Fruit fly (Drosophila melanogaster): ENCODE measurements around the gene cnc.

Gene cnc

dm6 chr3R:23215434-23215730 is 11.1 kb downstream of the cnc start:
- TF ChIP-seq CG9139 (GFP tag; optimal IDR thresholded peaks at IDR 0.05) (no peak), svp (GFP tag) (peak; percentile 75), Gug (GFP tag; IDR thresholded peaks at IDR 0.05) (no peak), Eip78C (GFP tag) (peak; percentile 32)

- TF ChIP-seq CG11762 (GFP tag; optimal IDR thresholded peaks at IDR 0.05; ENCODE audit: insufficient read depth) (no peak), Sox14 (GFP tag; optimal IDR thresholded peaks at IDR 0.05) (no peak), pdm3 (GFP tag; optimal IDR thresholded peaks at IDR 0.05) (no peak), CG6792 (GFP tag; optimal IDR thresholded peaks at IDR 0.05) (no peak), Eip78C (GFP tag) (peak; percentile 50), CG1621 (tag; optimal IDR thresholded peaks at IDR 0.05) (no peak), CG8632 (GFP tag; optimal IDR thresholded peaks at IDR 0.05) (no peak), CG15336 (GFP tag; IDR thresholded peaks at IDR 0.05) (peak; percentile 39; the same call in 1 of the 2 replicates), svp (GFP tag) (no peak), Eip93F (GFP tag; optimal IDR thresholded peaks at IDR 0.05) (no peak), spab (GFP tag; optimal IDR thresholded peaks at IDR 0.05) (no peak), CG11902 (GFP tag; optimal IDR thresholded peaks at IDR 0.05) (no peak), net (GFP tag; optimal IDR thresholded peaks at IDR 0.05) (no peak), CG3919 (GFP tag; optimal IDR thresholded peaks at IDR 0.05) (peak; percentile 27), Smox (GFP tag; optimal IDR thresholded peaks at IDR 0.05) (peak; percentile 23), Hr4 (GFP tag; optimal IDR thresholded peaks at IDR 0.05) (peak; percentile 5), ss (GFP tag; optimal IDR thresholded peaks at IDR 0.05) (peak; percentile 4 to 30), fd59A (GFP tag; optimal IDR thresholded peaks at IDR 0.05) (no peak), Eip75B (GFP tag; optimal IDR thresholded peaks at IDR 0.05) (no peak), dsx (GFP tag; optimal IDR thresholded peaks at IDR 0.05; ENCODE audit: poor library complexity, severe bottlenecking) (peak; percentile 21), achi (GFP tag; optimal IDR thresholded peaks at IDR 0.05) (no peak), Sox102F (GFP tag; optimal IDR thresholded peaks at IDR 0.05) (peak; percentile 29), Met (GFP tag; optimal IDR thresholded peaks at IDR 0.05) (no peak), CG6163 (GFP tag; IDR thresholded peaks at IDR 0.05) (peak; percentile 77; the same call in 2 of the 3 replicates), eg (GFP tag; IDR thresholded peaks at IDR 0.05) (peak; percentile 60; the same call in 2 of the 3 replicates), OdsH (GFP tag; optimal IDR thresholded peaks at IDR 0.05) (no peak), topi (GFP tag; optimal IDR thresholded peaks at IDR 0.05) (peak; percentile 27), vri (GFP tag; optimal IDR thresholded peaks at IDR 0.05) (peak; percentile 82), CG7368 (GFP tag; optimal IDR thresholded peaks at IDR 0.05) (no peak), Hr39 (GFP tag; optimal IDR thresholded peaks at IDR 0.05) (no peak), CG8319 (GFP tag; optimal IDR thresholded peaks at IDR 0.05) (no peak), CG6808 (GFP tag; optimal IDR thresholded peaks at IDR 0.05) (peak; percentile 17), fkh (GFP tag; optimal IDR thresholded peaks at IDR 0.05) (no peak), CG4318 (GFP tag; optimal IDR thresholded peaks at IDR 0.05) (no peak), CG10631 (GFP tag; optimal IDR thresholded peaks at IDR 0.05) (no peak), CG10669 (GFP tag; optimal IDR thresholded peaks at IDR 0.05) (no peak), esn (GFP tag; optimal IDR thresholded peaks at IDR 0.05) (peak; percentile 26), CG8119 (GFP tag; IDR thresholded peaks at IDR 0.05) (peak; percentile 64; the same call in 2 of the 3 replicates), Blimp-1 (GFP tag; optimal IDR thresholded peaks at IDR 0.05) (peak; percentile 35), Gug (GFP tag; IDR thresholded peaks at IDR 0.05) (no peak), acj6 (GFP tag; optimal IDR thresholded peaks at IDR 0.05) (no peak), Ets21C (GFP tag; optimal IDR thresholded peaks at IDR 0.05) (no peak), salr (GFP tag; optimal IDR thresholded peaks at IDR 0.05) (no peak), CG6854 (GFP tag; optimal IDR thresholded peaks at IDR 0.05) (peak; percentile 4), CG3032 (tag; optimal IDR thresholded peaks at IDR 0.05) (no peak), CG32006 (GFP tag; optimal IDR thresholded peaks at IDR 0.05) (no peak), Ets96B (tag; optimal IDR thresholded peaks at IDR 0.05) (no peak)
Measured at dm6 chr3R:23214603-23215433, 11.7 kb downstream of the cnc start.
